Worm (Caenorhabditis elegans) whole organism, L4 larva: ENCODE data around the gene F13H10.9.
A peak's percentile ranks its signal among the peaks of the same experiment; 100 is the strongest.

Experiments used
- Y105C5A.15 ChIP-seq: fragments of 200-800 bp; sonication (Bioruptor generic); IDR thresholded peaks from 2 replicates; pipeline ENCODE4 v1.3.6; 2022; ENCODE audit warnings: missing genetic modification characterization, missing compliant biosample characterization
- aha-1 ChIP-seq: fragments of 150-350 bp; peaks from one replicate; lab custom pipeline; 2014; ENCODE audit warnings: missing biosample characterization, missing genetic modification characterization
- ceh-20 ChIP-seq: fragments of 200-800 bp; sonication (Bioruptor generic); IDR thresholded peaks from 2 replicates; pipeline ENCODE4 v1.3.6; 2022; ENCODE audit warnings: missing genetic modification reagents, missing genetic modification characterization, missing compliant biosample characterization
- ceh-28 ChIP-seq: fragments of 150-350 bp; optimal IDR thresholded peaks from 2 replicates; lab custom pipeline; 2014; ENCODE audit warnings: missing biosample characterization, missing genetic modification reagents, missing genetic modification characterization
- ceh-32 ChIP-seq: sonication (generic microtip); optimal IDR thresholded peaks from 2 replicates; lab custom pipeline; 2016; ENCODE audit warnings: mild to moderate bottlenecking, missing genetic modification characterization, missing compliant biosample characterization; ENCODE audit not compliant: poor library complexity
- ceh-44 ChIP-seq: fragments of 200-800 bp; sonication (Bioruptor generic); IDR thresholded peaks from 2 replicates; pipeline ENCODE4 v1.3.6; 2022; ENCODE audit warnings: missing genetic modification reagents, missing genetic modification characterization, missing compliant biosample characterization
- ctbp-1 ChIP-seq: fragments of 200-800 bp; sonication (Bioruptor generic); IDR thresholded peaks from 2 replicates; pipeline ENCODE4 v1.3.6; 2022; ENCODE audit warnings: missing genetic modification reagents, missing genetic modification characterization, missing compliant biosample characterization
- daf-12 ChIP-seq: fragments of 150-350 bp; optimal IDR thresholded peaks from 2 replicates; lab custom pipeline; 2014; ENCODE audit warnings: missing biosample characterization, missing genetic modification reagents, missing genetic modification characterization
- daf-16 ChIP-seq, 3 experiments: sonication (generic microtip); optimal IDR thresholded peaks; 2 replicates each; lab custom pipeline; 2016 to 2017; ENCODE audit warnings: missing genetic modification characterization in 3 of 3, missing genetic modification reagents in 3 of 3, mild to moderate bottlenecking in 2 of 3, missing compliant biosample characterization in 2 of 3, missing biosample characterization in 1 of 3, moderate library complexity in 1 of 3
- duxl-1 ChIP-seq: sonication (generic microtip); optimal IDR thresholded peaks from 2 replicates; lab custom pipeline; 2016; ENCODE audit warnings: mild to moderate bottlenecking, missing genetic modification characterization, moderate library complexity, missing compliant biosample characterization; ENCODE audit not compliant: poor library complexity
- fkh-10 ChIP-seq: fragments of 150-350 bp; optimal IDR thresholded peaks from 2 replicates; lab custom pipeline; 2014; ENCODE audit warnings: missing biosample characterization, missing genetic modification reagents, missing genetic modification characterization
- gei-8 ChIP-seq: fragments of 200-800 bp; sonication (Bioruptor generic); optimal IDR thresholded peaks from 2 replicates; lab custom pipeline; 2018; ENCODE audit warnings: mild to moderate bottlenecking, missing genetic modification characterization, missing compliant biosample characterization
- hlh-11 ChIP-seq: fragments of 200-800 bp; sonication (Bioruptor generic); optimal IDR thresholded peaks from 2 replicates; lab custom pipeline; 2018; ENCODE audit warnings: mild to moderate bottlenecking, missing genetic modification characterization, missing compliant biosample characterization
- hlh-30 ChIP-seq: sonication (generic microtip); optimal IDR thresholded peaks from 2 replicates; lab custom pipeline; 2017; ENCODE audit warnings: antibody characterized with exemption, mild to moderate bottlenecking, missing genetic modification characterization, missing compliant biosample characterization; ENCODE audit not compliant: insufficient read depth
- hmg-1.1 ChIP-seq: fragments of 200-800 bp; sonication (Bioruptor generic); IDR thresholded peaks from 2 replicates; pipeline ENCODE4 v1.3.6; 2022; ENCODE audit warnings: missing genetic modification reagents, missing genetic modification characterization, missing compliant biosample characterization
- lin-15B ChIP-seq: fragments of 150-350 bp; sonication (generic microtip); optimal IDR thresholded peaks from 3 replicates; lab custom pipeline; 2014; ENCODE audit warnings: missing biosample characterization, missing genetic modification characterization
- lin-29 ChIP-seq: fragments of 200-800 bp; sonication (Bioruptor generic); IDR thresholded peaks from 2 replicates; pipeline ENCODE4 v1.3.6; 2022; ENCODE audit warnings: missing genetic modification reagents, missing genetic modification characterization, missing compliant biosample characterization
- lin-39 ChIP-seq: fragments of 150-350 bp; optimal IDR thresholded peaks from 2 replicates; lab custom pipeline; 2014; ENCODE audit warnings: missing biosample characterization, missing genetic modification reagents, missing genetic modification characterization
- lir-3 ChIP-seq: sonication (generic microtip); optimal IDR thresholded peaks from 2 replicates; lab custom pipeline; 2016; ENCODE audit warnings: mild to moderate bottlenecking, missing genetic modification characterization, missing compliant biosample characterization
- lsy-2 ChIP-seq, 2 experiments: fragments of 150-350 bp in 1 of 2; sonication (generic microtip) in 1 of 2; optimal IDR thresholded peaks; 2 replicates each; lab custom pipeline; 2014 to 2017; ENCODE audit warnings: missing biosample characterization in 2 of 2, missing genetic modification characterization in 2 of 2
- mep-1 ChIP-seq: fragments of 150-350 bp; sonication (generic microtip); optimal IDR thresholded peaks from 3 replicates; lab custom pipeline; 2014; ENCODE audit warnings: missing biosample characterization, missing genetic modification characterization
- mes-2 ChIP-seq: sonication (generic microtip); optimal IDR thresholded peaks from 2 replicates; lab custom pipeline; 2016; ENCODE audit warnings: missing genotype, mild to moderate bottlenecking, missing genetic modification characterization, missing compliant biosample characterization; ENCODE audit not compliant: poor library complexity, severe bottlenecking
- nhr-237 ChIP-seq: sonication (generic microtip); optimal IDR thresholded peaks from 2 replicates; lab custom pipeline; 2017; ENCODE audit warnings: missing biosample characterization, missing genetic modification characterization
- nhr-28 ChIP-seq: fragments of 150-350 bp; optimal IDR thresholded peaks from 2 replicates; lab custom pipeline; 2014; ENCODE audit warnings: missing biosample characterization, missing genetic modification characterization
- nhr-48 ChIP-seq: sonication (generic microtip); optimal IDR thresholded peaks from 2 replicates; lab custom pipeline; 2016; ENCODE audit warnings: mild to moderate bottlenecking, missing genetic modification characterization, missing compliant biosample characterization
- nhr-77 ChIP-seq: fragments of 150-350 bp; optimal IDR thresholded peaks from 2 replicates; lab custom pipeline; 2014; ENCODE audit warnings: missing biosample characterization, missing genetic modification characterization
- pha-4 ChIP-seq, 2 experiments: fragments of 150-350 bp in 1 of 2; fragments of 200-800 bp in 1 of 2; sonication (Bioruptor generic) in 1 of 2; IDR thresholded peaks in 1 of 2; optimal IDR thresholded peaks in 1 of 2; 2 replicates each; pipeline versions ENCODE4 v1.3.6 to Lab custom; 2014 to 2022; ENCODE audit warnings: missing genetic modification characterization in 2 of 2, missing genetic modification reagents in 2 of 2, missing biosample characterization in 1 of 2, missing compliant biosample characterization in 1 of 2
- rbr-2 ChIP-seq: sonication (generic microtip); optimal IDR thresholded peaks from 2 replicates; lab custom pipeline; 2016; ENCODE audit warnings: missing genotype, missing genetic modification characterization, missing compliant biosample characterization
- spr-1 ChIP-seq: sonication (generic microtip); optimal IDR thresholded peaks from 2 replicates; lab custom pipeline; 2016; ENCODE audit warnings: mild to moderate bottlenecking, missing genetic modification characterization, missing compliant biosample characterization
- spr-3 ChIP-seq: fragments of 200-800 bp; sonication (Bioruptor generic); optimal IDR thresholded peaks from 2 replicates; lab custom pipeline; 2018; ENCODE audit warnings: mild to moderate bottlenecking, missing genetic modification characterization, missing compliant biosample characterization
- unc-130 ChIP-seq: sonication (generic microtip); optimal IDR thresholded peaks from 2 replicates; lab custom pipeline; 2016; ENCODE audit warnings: missing genetic modification reagents, missing genetic modification characterization, missing compliant biosample characterization
- unc-39 ChIP-seq: sonication (generic microtip); optimal IDR thresholded peaks from 2 replicates; lab custom pipeline; 2017; ENCODE audit warnings: missing biosample characterization, missing genetic modification characterization
- unc-62 ChIP-seq, 3 experiments: fragments of 150-350 bp in 1 of 3; sonication (generic microtip); optimal IDR thresholded peaks in 2 of 3; peaks in 1 of 3; 1 replicate in 1 of 3; 2 replicates in 2 of 3; lab custom pipeline; 2014 to 2017; ENCODE audit warnings: missing biosample characterization in 3 of 3, missing genetic modification characterization in 3 of 3, missing genetic modification reagents in 3 of 3, missing genotype in 1 of 3
- vab-7 ChIP-seq: fragments of 200-800 bp; sonication (Bioruptor generic); IDR thresholded peaks from 2 replicates; pipeline ENCODE4 v1.3.6; 2022; ENCODE audit warnings: missing genetic modification reagents, missing genetic modification characterization, missing compliant biosample characterization
- zag-1 ChIP-seq: fragments of 150-350 bp; optimal IDR thresholded peaks from 2 replicates; lab custom pipeline; 2014; ENCODE audit warnings: missing biosample characterization, missing genetic modification characterization

F13H10.9 gene

ce11 chrIV:10975968-10976367 is 25.7 kb upstream of the F13H10.9 start (continued):
- TF ChIP-seq nhr-77 (tag; lab: Kevin White, UChicago), result peak; percentile 15
- no peak for TF ChIP-seq duxl-1 (tag; lab: Kevin White, UChicago)
- TF ChIP-seq lir-3 (tag; lab: Kevin White, UChicago), result no peak
- TF ChIP-seq ceh-32 (tag; lab: Kevin White, UChicago), result no peak
- TF ChIP-seq spr-3 (GFP tag; lab: Kevin White, UChicago), result no peak
- no peak for TF ChIP-seq pha-4 (GFP tag; IDR thresholded peaks at IDR 0.05; lab: Robert Waterston, UW)
- no peak for TF ChIP-seq pha-4 (tag; optimal IDR thresholded peaks at IDR 0.05; lab: Kevin White, UChicago)
- no peak for TF ChIP-seq ceh-28 (tag; lab: Kevin White, UChicago)
- TF ChIP-seq rbr-2 (tag; lab: Kevin White, UChicago), result no peak
- TF ChIP-seq ceh-44 (GFP tag; lab: Robert Waterston, UW), result no peak
- no peak for TF ChIP-seq lin-15B (tag; lab: Kevin White, UChicago)
- TF ChIP-seq Y105C5A.15 (GFP tag; lab: Robert Waterston, UW), result no peak
- no peak for TF ChIP-seq spr-1 (tag; lab: Kevin White, UChicago)
- peak; percentile 36; the same call in 1 of the 2 replicates for TF ChIP-seq ceh-20 (GFP tag; lab: Robert Waterston, UW)
- no peak for TF ChIP-seq lin-29 (GFP tag; lab: Robert Waterston, UW)
- TF ChIP-seq gei-8, result no peak

DNA sequence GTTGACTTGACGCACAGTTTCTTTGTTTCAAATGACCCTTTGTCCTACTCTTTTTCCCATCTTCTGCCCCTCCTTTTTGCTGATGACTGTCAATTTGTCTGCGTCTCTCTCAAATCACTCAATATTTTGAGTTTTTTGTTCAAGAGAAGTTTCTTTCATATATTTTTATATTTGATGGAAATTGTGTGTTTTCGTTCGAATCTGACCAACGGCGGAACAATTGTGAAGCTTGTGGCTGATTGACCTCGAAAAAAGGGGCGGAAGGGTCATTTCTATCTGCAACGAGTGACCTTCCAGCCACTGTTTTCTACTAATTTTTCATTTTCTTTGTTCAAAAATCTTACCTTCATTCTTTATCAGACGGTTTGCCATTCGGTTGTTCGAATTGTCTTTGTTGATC is 23.1 kb upstream of the F13H10.9 start:
- TF ChIP-seq unc-39 (no peak), lin-39 (no peak), hmg-1.1 (no peak), lin-15B (tag; lab: Kevin White, UChicago) (no peak)
- TF ChIP-seq, all 104 proteins: peak for 0

DNA sequence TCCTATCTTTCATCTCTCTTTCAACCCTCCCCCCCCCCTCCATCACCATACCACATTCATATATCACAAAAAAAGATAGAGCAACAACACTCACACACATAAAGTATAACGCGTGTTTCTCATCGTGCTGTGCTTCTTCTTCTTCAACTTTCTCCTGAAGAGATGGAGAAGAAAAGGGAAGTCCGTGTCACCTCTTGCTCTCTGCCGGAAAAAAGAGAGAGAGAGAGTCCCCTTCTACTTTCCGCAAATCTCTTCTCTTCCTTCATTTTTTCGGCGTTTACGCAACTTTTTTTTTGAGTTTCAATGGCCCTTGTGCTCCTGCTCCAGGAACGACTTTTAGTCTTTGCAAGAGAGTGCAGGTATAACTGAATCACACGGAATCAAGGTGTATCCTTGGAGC is 22.0 kb upstream of the F13H10.9 start:
- TF ChIP-seq hlh-30 (peak; percentile 45), aha-1 (peak; percentile 25), lsy-2 (tag; optimal IDR thresholded peaks at IDR 0.05; lab: Kevin White, UChicago) (peak in 1 of 2 experiments; percentile 13), hlh-11 (peak; percentile 46), nhr-28 (tag; lab: Kevin White, UChicago) (peak; percentile 2), mes-2 (tag; lab: Kevin White, UChicago) (peak; percentile 10), duxl-1 (tag; lab: Kevin White, UChicago) (no peak), mep-1 (peak; percentile 22), fkh-10 (GFP tag; lab: Kevin White, UChicago) (peak; percentile 46), ceh-32 (tag; lab: Kevin White, UChicago) (no peak), gei-8 (no peak), unc-62 (GFP tag; optimal IDR thresholded peaks at IDR 0.05 in 1 of 2; lab: Kevin White, UChicago) (peak in 1 of 2 experiments; percentile 94), unc-62 (tag; optimal IDR thresholded peaks at IDR 0.05; lab: Kevin White, UChicago) (no peak), unc-130 (GFP tag; lab: Kevin White, UChicago) (no peak), ctbp-1 (GFP tag; lab: Robert Waterston, UW) (peak; percentile 63; the same call in 1 of the 2 replicates), vab-7 (GFP tag; lab: Robert Waterston, UW) (no peak)

DNA sequence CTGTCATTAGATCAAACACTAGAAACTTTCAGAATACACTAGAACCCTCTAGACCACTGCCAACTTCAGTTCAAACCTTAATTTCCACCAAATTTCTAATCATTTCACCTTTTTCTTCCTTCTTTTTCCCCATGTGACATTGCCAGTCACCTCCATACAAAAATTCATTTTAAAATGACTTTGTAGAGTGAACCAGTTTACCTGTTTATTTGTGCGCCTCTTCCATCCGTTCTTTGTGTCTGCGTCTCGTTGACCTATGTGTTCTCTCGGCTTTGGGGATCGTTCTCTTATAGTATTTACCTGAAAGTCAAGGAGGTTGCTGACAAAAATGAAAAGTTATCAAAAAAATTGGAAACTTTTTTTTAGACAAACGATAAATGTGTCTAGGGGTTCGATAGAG is 21.1 kb upstream of the F13H10.9 start:
- no peak for TF ChIP-seq daf-16 (GFP tag; optimal IDR thresholded peaks at IDR 0.05; lab: Kevin White, UChicago)
- TF ChIP-seq daf-16 (tag; optimal IDR thresholded peaks at IDR 0.05; lab: Kevin White, UChicago), result peak; percentile 22
- peak; percentile 4 for TF ChIP-seq hlh-30
- no peak for TF ChIP-seq nhr-237
- TF ChIP-seq, all 104 proteins: peak for 2

- TF ChIP-seq daf-12 (tag; lab: Kevin White, UChicago) (no peak), nhr-48 (no peak), lsy-2 (tag; optimal IDR thresholded peaks at IDR 0.05; lab: Kevin White, UChicago) (no peak), mep-1 (no peak), unc-62 (GFP tag; optimal IDR thresholded peaks at IDR 0.05 in 1 of 2; lab: Kevin White, UChicago) (no peak), unc-62 (tag; optimal IDR thresholded peaks at IDR 0.05; lab: Kevin White, UChicago) (no peak), zag-1 (tag; lab: Kevin White, UChicago) (no peak)
These were observed 20.0 kb upstream of the F13H10.9 start, which contains the start of gene Y43E12A.2 for ce11 chrIV:10981761-10982160. Gene Y43E12A.2, plus strand, starts transcription at chrIV:10982061.
